Fruit fly (Drosophila melanogaster): Measurements from ENCODE around the gene CG33784.

Gene CG33784

DNA sequence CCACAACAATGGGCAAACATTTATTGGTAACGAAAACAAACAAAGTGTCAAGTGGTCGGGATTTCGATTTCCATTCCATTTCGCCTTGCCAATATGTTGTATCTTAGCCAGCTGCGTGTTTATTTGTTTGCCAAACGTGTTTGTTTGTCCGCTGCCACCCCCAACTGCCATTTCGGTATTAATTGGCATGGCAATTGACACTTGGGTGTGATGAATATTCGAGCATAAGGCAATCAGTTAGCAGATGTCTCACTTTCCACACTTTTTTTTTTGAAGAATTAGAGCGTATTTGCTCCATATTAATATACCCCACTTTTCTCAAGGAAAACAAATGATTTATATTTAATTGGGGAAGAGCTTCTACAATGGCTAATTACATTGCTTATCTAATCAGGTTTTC lies 36.2 kb upstream of the CG33784 start:
- TF ChIP-seq CG6276 (GFP tag; optimal IDR thresholded peaks at IDR 0.05) (no peak), Lpt (GFP tag; optimal IDR thresholded peaks at IDR 0.05) (no peak), CG9139 (GFP tag; optimal IDR thresholded peaks at IDR 0.05) (no peak), svp (GFP tag) (no peak), CG10631 (GFP tag; optimal IDR thresholded peaks at IDR 0.05) (no peak), spab (GFP tag; optimal IDR thresholded peaks at IDR 0.05) (no peak), Eip75B (GFP tag; optimal IDR thresholded peaks at IDR 0.05) (no peak), Gug (GFP tag; IDR thresholded peaks at IDR 0.05) (no peak), CG8632 (GFP tag; optimal IDR thresholded peaks at IDR 0.05) (no peak), salr (GFP tag; optimal IDR thresholded peaks at IDR 0.05) (no peak), Sox14 (GFP tag; optimal IDR thresholded peaks at IDR 0.05) (no peak), CG3919 (GFP tag; optimal IDR thresholded peaks at IDR 0.05) (no peak), Eip93F (GFP tag; optimal IDR thresholded peaks at IDR 0.05) (no peak), CG4318 (GFP tag; optimal IDR thresholded peaks at IDR 0.05) (no peak), CG6808 (GFP tag; optimal IDR thresholded peaks at IDR 0.05) (no peak), achi (GFP tag; optimal IDR thresholded peaks at IDR 0.05) (no peak), Hr38 (GFP tag; optimal IDR thresholded peaks at IDR 0.05) (no peak), Hr39 (GFP tag; optimal IDR thresholded peaks at IDR 0.05) (no peak), Ets21C (GFP tag; optimal IDR thresholded peaks at IDR 0.05) (no peak)

DNA sequence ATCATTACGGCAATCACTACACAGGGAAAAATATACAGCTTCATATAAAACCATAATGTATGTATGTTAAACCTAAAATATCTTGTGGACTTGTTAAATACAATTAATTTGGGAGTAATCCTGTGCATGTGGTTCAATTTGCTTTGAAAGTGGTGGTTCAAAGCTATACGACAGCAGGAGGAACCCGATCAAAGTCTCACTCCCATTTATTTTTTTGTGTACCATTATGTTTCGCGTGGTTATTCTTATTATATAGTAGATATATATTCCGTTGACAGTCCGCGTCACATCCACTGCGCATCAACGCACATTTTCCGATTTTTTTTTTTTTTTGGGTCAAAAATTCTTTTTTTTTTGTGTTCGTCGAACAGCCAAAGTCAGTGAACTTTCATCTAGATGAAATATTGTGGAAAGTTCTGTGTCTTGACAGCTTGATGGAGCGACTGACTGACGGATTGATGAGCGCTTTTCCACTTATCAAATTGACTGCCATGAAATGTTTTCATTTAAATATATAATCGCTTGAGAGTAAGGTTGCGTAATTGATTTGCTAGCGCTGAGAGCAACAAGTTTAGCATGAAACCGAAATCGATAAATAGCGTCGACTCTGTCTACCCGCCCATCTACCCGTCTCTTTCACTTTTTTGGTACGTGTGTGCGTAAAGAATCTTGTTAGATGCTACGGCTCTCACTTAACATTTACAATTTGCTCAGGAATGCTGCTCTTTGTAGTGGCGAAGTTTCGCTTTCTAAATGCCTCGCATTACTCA lies 34.6 kb upstream of the CG33784 start:
- TF ChIP-seq net (GFP tag; optimal IDR thresholded peaks at IDR 0.05) (no peak), CG3919 (GFP tag; optimal IDR thresholded peaks at IDR 0.05) (no peak), CG15336 (GFP tag; IDR thresholded peaks at IDR 0.05) (0 out of 2 replicates have a peak, but pooled peaks have one; percentile 20), CG11902 (GFP tag; optimal IDR thresholded peaks at IDR 0.05) (no peak), spab (GFP tag; optimal IDR thresholded peaks at IDR 0.05) (no peak), CG1621 (tag; optimal IDR thresholded peaks at IDR 0.05) (no peak), fkh (GFP tag; optimal IDR thresholded peaks at IDR 0.05) (no peak), CG32006 (GFP tag; optimal IDR thresholded peaks at IDR 0.05) (peak; percentile 44), Eip78C (GFP tag) (peak; percentile 51), Hr4 (GFP tag; optimal IDR thresholded peaks at IDR 0.05) (peak; percentile 16), CG6276 (GFP tag; optimal IDR thresholded peaks at IDR 0.05) (peak; percentile 4), svp (GFP tag) (peak; percentile 60)

DNA sequence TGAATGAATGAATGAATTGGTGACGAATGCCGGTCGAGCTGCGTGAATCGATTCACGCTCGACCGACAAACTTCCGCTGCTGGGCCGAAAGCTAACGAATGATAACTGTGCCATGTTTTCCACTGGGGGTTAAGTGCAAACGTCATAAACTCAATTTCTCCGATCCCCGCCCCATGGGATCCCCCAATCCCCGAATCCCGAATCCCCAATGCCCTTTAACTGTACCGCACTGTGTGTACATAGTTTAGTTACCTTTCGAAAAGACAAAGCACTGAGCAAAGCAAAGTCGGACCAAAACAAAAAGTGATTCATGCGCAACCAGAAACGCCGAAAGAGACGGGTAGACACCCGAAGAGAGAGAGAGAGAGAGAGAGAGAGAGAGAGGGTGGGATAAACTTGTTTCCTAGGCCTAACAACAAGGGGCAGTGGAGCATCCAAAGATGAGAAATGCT lies 32.7 kb upstream of the CG33784 start:
- TF ChIP-seq CG3032 (tag; optimal IDR thresholded peaks at IDR 0.05) (no peak), CG6276 (GFP tag; optimal IDR thresholded peaks at IDR 0.05) (peak; percentile 12), fkh (GFP tag; optimal IDR thresholded peaks at IDR 0.05) (peak; percentile 59), dsx (GFP tag; optimal IDR thresholded peaks at IDR 0.05; ENCODE audit: poor library complexity, severe bottlenecking) (peak; percentile 6), svp (GFP tag) (peak; percentile 67), spab (GFP tag; optimal IDR thresholded peaks at IDR 0.05) (no peak), ss (GFP tag; optimal IDR thresholded peaks at IDR 0.05) (peak in 1 of 2 experiments; percentile 38), Ets96B (tag; optimal IDR thresholded peaks at IDR 0.05) (no peak), CG6854 (GFP tag; optimal IDR thresholded peaks at IDR 0.05) (no peak), Eip78C (GFP tag) (peak; percentile 44)

DNA sequence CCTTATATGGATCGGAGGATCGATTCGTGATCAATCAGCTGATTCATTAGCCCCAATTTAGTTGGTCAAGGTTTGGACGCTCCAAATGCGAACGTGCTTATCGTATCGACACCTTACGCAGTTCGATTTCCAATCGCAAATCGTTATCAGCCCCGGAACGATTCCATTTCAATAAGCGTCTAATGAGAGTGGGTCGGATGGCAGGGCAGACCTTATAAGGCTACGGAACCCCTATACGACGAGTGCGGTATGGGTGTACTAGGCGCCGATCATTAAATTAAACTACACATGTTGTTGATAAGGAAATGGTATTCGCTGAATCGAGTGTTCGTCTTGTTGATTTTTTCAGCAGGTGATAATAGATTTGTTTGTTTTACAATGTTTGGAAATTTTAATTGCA lies 31.9 kb upstream of the CG33784 start:
- TF ChIP-seq svp (GFP tag) (peak; percentile 54), CG9139 (GFP tag; optimal IDR thresholded peaks at IDR 0.05) (no peak), fd59A (GFP tag; optimal IDR thresholded peaks at IDR 0.05) (no peak), Eip93F (GFP tag; optimal IDR thresholded peaks at IDR 0.05) (peak; percentile 35), fkh (GFP tag; optimal IDR thresholded peaks at IDR 0.05) (peak; percentile 14)

All from whole organism, prepupa.